Worm (Caenorhabditis elegans) whole organism, mixed stage, embryonic: Measurements from ENCODE around the gene EEED8.13.

Experiments used
- ces-1 ChIP-seq: fragments of 150-350 bp; optimal IDR thresholded peaks from 2 replicates; lab custom pipeline; 2014; ENCODE audit warnings: missing biosample characterization, missing genetic modification reagents, missing genetic modification characterization
- drap-1 ChIP-seq: fragments of 200-800 bp; sonication (Bioruptor generic); optimal IDR thresholded peaks from 3 replicates; lab custom pipeline; 2018; ENCODE audit warnings: mild to moderate bottlenecking, missing genetic modification characterization, missing compliant biosample characterization
- mls-2 ChIP-seq: sonication (generic microtip); optimal IDR thresholded peaks from 2 replicates; lab custom pipeline; 2016; ENCODE audit warnings: mild to moderate bottlenecking, missing genetic modification characterization, moderate library complexity, missing compliant biosample characterization
- nhr-28 ChIP-seq: fragments of 150-350 bp; optimal IDR thresholded peaks from 2 replicates; lab custom pipeline; 2014; ENCODE audit warnings: missing biosample characterization, missing genetic modification characterization
- nhr-76 ChIP-seq: sonication (generic microtip); optimal IDR thresholded peaks from 2 replicates; lab custom pipeline; 2017; ENCODE audit warnings: missing biosample characterization, missing genetic modification characterization
- unc-39 ChIP-seq: fragments of 150-350 bp; optimal IDR thresholded peaks from 2 replicates; lab custom pipeline; 2014; ENCODE audit warnings: missing biosample characterization, missing genetic modification characterization

DNA sequence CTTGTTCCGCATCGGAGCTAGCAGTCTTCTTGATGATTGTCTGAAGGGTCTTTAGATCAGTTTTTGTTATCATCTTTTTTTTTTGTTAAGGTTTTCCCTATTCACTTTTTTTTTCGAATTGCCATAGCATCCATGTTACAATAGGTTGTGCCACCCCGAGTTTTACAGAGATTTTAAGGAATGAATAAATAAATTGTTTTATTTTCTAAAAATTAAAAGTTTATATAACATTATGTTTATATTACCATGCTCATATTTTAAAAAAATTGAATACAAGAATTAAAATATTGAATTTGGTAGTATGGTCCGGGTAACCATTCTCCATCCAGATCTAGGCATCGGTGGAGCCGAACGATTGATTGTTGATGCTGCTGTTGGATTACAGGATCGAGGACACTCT, 37.4 kb downstream of the EEED8.13 start, which contains the start of gene algn-2:
- TF ChIP-seq drap-1 (GFP tag; lab: Kevin White, UChicago) (no peak), nhr-76 (tag; lab: Kevin White, UChicago) (no peak), ces-1 (GFP tag; lab: Kevin White, UChicago) (no peak), nhr-28 (tag; lab: Kevin White, UChicago) (no peak), mls-2 (tag; lab: Kevin White, UChicago) (no peak), unc-39 (tag; lab: Kevin White, UChicago) (no peak)
